Worm (Caenorhabditis elegans): ENCODE results near the gene ZC395.11.

DNA sequence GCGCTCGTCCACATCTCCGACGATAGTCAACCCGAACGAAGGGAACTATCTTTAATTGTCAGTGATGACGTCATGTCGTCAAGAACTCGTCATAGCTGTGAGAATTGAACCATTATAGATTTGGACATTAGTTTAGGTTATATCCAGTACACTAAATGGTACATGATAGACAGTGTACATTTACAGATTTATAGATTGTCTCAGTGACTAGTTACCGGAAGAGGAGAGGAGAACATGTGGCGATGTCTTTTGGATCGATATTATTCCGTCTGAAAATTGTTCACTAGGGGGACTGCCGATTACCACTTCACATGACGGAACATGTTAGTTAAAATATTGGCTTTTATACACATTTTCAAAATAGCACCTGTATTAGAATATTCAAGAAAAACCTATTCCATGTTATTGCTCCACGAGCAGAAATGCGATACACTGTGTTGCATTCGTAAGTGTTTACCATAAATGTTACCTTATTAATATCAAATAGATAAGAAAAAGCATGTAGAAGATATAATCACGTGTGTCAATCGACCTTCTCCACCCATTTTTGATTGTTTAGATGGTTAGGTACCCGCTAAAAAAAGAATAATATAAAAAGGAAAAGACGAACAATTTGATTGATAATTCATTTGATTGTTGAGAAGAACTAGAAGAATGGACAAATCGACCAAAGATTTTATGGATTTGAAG is 18.7 kb downstream of the ZC395.11 start, which contains the start of gene ZC395.5:
- TF ChIP-seq pes-1 (GFP tag; IDR thresholded peaks at IDR 0.05) (no peak), ama-1 (optimal IDR thresholded peaks at IDR 0.05) (no peak), tbx-11 (GFP tag; IDR thresholded peaks at IDR 0.05) (no peak), flt-1 (GFP tag; IDR thresholded peaks at IDR 0.05) (no peak), hnd-1 (tag; optimal IDR thresholded peaks at IDR 0.05) (no peak), hmbx-1 (tag; optimal IDR thresholded peaks at IDR 0.05) (no peak), ceh-36 (tag; optimal IDR thresholded peaks at IDR 0.05) (no peak), ceh-13 (GFP tag; optimal IDR thresholded peaks at IDR 0.05) (no peak), aly-1 (tag; optimal IDR thresholded peaks at IDR 0.05) (no peak), tra-4 (tag; optimal IDR thresholded peaks at IDR 0.05) (no peak), hmg-4 (GFP tag; optimal IDR thresholded peaks at IDR 0.05) (no peak), scrt-1 (GFP tag; IDR thresholded peaks at IDR 0.05) (no peak)
